Fruit fly (Drosophila melanogaster): Measurements from ENCODE around the gene Hmu.

Gene Hmu

DNA sequence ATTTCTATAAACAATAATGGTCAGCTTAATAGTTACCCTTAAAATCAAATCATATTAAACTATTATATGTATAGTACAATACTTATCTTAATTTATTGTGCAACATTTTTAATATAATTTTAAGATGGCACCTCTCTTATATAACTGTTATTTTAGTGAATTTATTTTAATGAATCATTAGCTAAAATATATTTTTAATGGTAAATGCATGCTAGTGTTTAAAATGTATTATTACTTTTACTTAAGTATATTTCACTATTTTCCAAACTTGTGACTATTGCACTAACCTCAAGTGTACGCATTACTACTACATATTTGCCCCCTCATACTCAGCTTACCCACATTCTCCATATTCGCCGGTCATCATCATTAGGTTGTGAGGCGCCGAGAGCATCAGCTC is 42.3 kb upstream of the Hmu start (continued):
- peak; percentile 46; the same call in 1 of the 3 replicates for TF ChIP-seq zfh1 (GFP tag; IDR thresholded peaks at IDR 0.05)
- TF ChIP-seq CG33557 (GFP tag; optimal IDR thresholded peaks at IDR 0.05): peak; percentile 89
- no peak for TF ChIP-seq Taf1 (GFP tag; IDR thresholded peaks at IDR 0.05)
- TF ChIP-seq Nf-YC (tag; optimal IDR thresholded peaks at IDR 0.05): peak; percentile 81
- TF ChIP-seq CG1024 (GFP tag; IDR thresholded peaks at IDR 0.05): peak; percentile 45; the same call in 1 of the 2 replicates
- peak; percentile 44 for TF ChIP-seq CG3407 (GFP tag; optimal IDR thresholded peaks at IDR 0.05)
- peak; percentile 5 for TF ChIP-seq ac (GFP tag; optimal IDR thresholded peaks at IDR 0.05)
- no peak for TF ChIP-seq Adf1 (GFP tag; IDR thresholded peaks at IDR 0.05)
- TF ChIP-seq CG5245 (GFP tag; optimal IDR thresholded peaks at IDR 0.05): peak; percentile 35
- TF ChIP-seq CG7928 (GFP tag; optimal IDR thresholded peaks at IDR 0.05): no peak
- peak; percentile 82 for TF ChIP-seq salm (tag; optimal IDR thresholded peaks at IDR 0.05)
- peak; percentile 91 for TF ChIP-seq CG15269 (tag; optimal IDR thresholded peaks at IDR 0.05)
- peak; percentile 87 for TF ChIP-seq CG12659 (GFP tag; optimal IDR thresholded peaks at IDR 0.05)
- no peak for TF ChIP-seq chm (GFP tag; IDR thresholded peaks at IDR 0.05)
- TF ChIP-seq CG9727 (GFP tag; optimal IDR thresholded peaks at IDR 0.05): peak; percentile 87
- TF ChIP-seq vvl (GFP tag; IDR thresholded peaks at IDR 0.05): peak; percentile 86
- peak; percentile 76 for TF ChIP-seq Spps (tag; optimal IDR thresholded peaks at IDR 0.05)
- TF ChIP-seq emc (GFP tag; optimal IDR thresholded peaks at IDR 0.05): no peak
- peak; percentile 65 for TF ChIP-seq CG6254 (GFP tag; optimal IDR thresholded peaks at IDR 0.05)
- peak; percentile 82 for TF ChIP-seq CG9437 (GFP tag; optimal IDR thresholded peaks at IDR 0.05)
- peak; percentile 52; the same call in 1 of the 2 replicates for TF ChIP-seq ttk (GFP tag; IDR thresholded peaks at IDR 0.05)
- TF ChIP-seq slp2 (GFP tag; optimal IDR thresholded peaks at IDR 0.05): no peak
- TF ChIP-seq sc (optimal IDR thresholded peaks at IDR 0.05): no peak
- peak; percentile 39 for TF ChIP-seq sc (GFP tag; optimal IDR thresholded peaks at IDR 0.05)
- peak; percentile 57 for TF ChIP-seq CG6854 (GFP tag; optimal IDR thresholded peaks at IDR 0.05)
- TF ChIP-seq HHEX (GFP tag; optimal IDR thresholded peaks at IDR 0.05): peak; percentile 59
- no peak for TF ChIP-seq Oaz (GFP tag; IDR thresholded peaks at IDR 0.05)
- peak; percentile 62 for TF ChIP-seq abd-A (tag; optimal IDR thresholded peaks at IDR 0.05)
- TF ChIP-seq CG6689 (GFP tag; IDR thresholded peaks at IDR 0.05): peak; percentile 79
- TF ChIP-seq fd96Cb (tag; optimal IDR thresholded peaks at IDR 0.05): peak; percentile 78
- TF ChIP-seq CG6813 (GFP tag; optimal IDR thresholded peaks at IDR 0.05): peak; percentile 53
- TF ChIP-seq tx (GFP tag; optimal IDR thresholded peaks at IDR 0.05): no peak
- peak; percentile 69 for TF ChIP-seq lmd (GFP tag; IDR thresholded peaks at IDR 0.05)
- no peak for TF ChIP-seq seq (GFP tag; IDR thresholded peaks at IDR 0.05)
- TF ChIP-seq CG1602 (GFP tag; optimal IDR thresholded peaks at IDR 0.05): peak; percentile 51
- TF ChIP-seq kah (GFP tag; optimal IDR thresholded peaks at IDR 0.05): peak; percentile 74
- TF ChIP-seq B-H2 (GFP tag; optimal IDR thresholded peaks at IDR 0.05): peak; percentile 46
- peak; percentile 78 for TF ChIP-seq sd (tag; optimal IDR thresholded peaks at IDR 0.05)
- TF ChIP-seq CG8944 (GFP tag; optimal IDR thresholded peaks at IDR 0.05): no peak
- TF ChIP-seq Sry-β (GFP tag; optimal IDR thresholded peaks at IDR 0.05): no peak
- peak; percentile 69 for TF ChIP-seq ind (GFP tag; optimal IDR thresholded peaks at IDR 0.05)
- TF ChIP-seq trem (tag; optimal IDR thresholded peaks at IDR 0.05): peak; percentile 87
- peak; percentile 86 for TF ChIP-seq CG7556 (GFP tag; optimal IDR thresholded peaks at IDR 0.05)
- TF ChIP-seq org-1 (GFP tag; optimal IDR thresholded peaks at IDR 0.05): peak; percentile 53
- TF ChIP-seq CG15514 (GFP tag; optimal IDR thresholded peaks at IDR 0.05): peak; percentile 47
- TF ChIP-seq inv (GFP tag; IDR thresholded peaks at IDR 0.05; ENCODE audit: partially characterized antibody): no peak
- TF ChIP-seq CG4328 (GFP tag; optimal IDR thresholded peaks at IDR 0.05): peak; percentile 72
- peak; percentile 2 for TF ChIP-seq CG8359 (GFP tag; optimal IDR thresholded peaks at IDR 0.05; ENCODE audit: borderline replicate concordance)
- peak; percentile 88 for TF ChIP-seq Sox102F (GFP tag; optimal IDR thresholded peaks at IDR 0.05)
- TF ChIP-seq BtbVII (GFP tag; optimal IDR thresholded peaks at IDR 0.05): peak; percentile 69
- TF ChIP-seq CG3838 (GFP tag; optimal IDR thresholded peaks at IDR 0.05): no peak

Measured in whole organism, embryonic.